Worm (Caenorhabditis elegans) whole organism, young adult: ENCODE results near the gene ins-37.

Experiments
- T26A5.8 ChIP-seq: sonication (generic microtip); optimal IDR thresholded peaks from 2 replicates; lab custom pipeline; 2016; ENCODE audit warnings: missing genetic modification characterization, missing compliant biosample characterization
- ama-1 ChIP-seq, 3 experiments: fragments of 150-350 bp in 1 of 3; sonication (generic microtip) in 2 of 3; optimal IDR thresholded peaks; 2 replicates each; lab custom pipeline; 2014 to 2018; ENCODE audit warnings: missing biosample characterization in 2 of 3, missing genetic modification characterization in 2 of 3, missing genetic modification reagents in 2 of 3
- hmg-1.2 ChIP-seq: fragments of 200-800 bp; sonication (Bioruptor generic); IDR thresholded peaks from 2 replicates; pipeline ENCODE4 v1.3.6; 2022; ENCODE audit warnings: missing genetic modification reagents, missing genetic modification characterization, missing compliant biosample characterization
- nhr-179 ChIP-seq: sonication (generic microtip); optimal IDR thresholded peaks from 2 replicates; lab custom pipeline; 2016; ENCODE audit warnings: mild to moderate bottlenecking, missing genetic modification characterization, missing compliant biosample characterization
- snpc-4 ChIP-seq, 5 experiments: fragments of 150-350 bp in 1 of 5; sonication (generic microtip) in 4 of 5; optimal IDR thresholded peaks; 2 replicates each; lab custom pipeline; 2014 to 2018; ENCODE audit warnings: missing genetic modification characterization in 5 of 5, missing biosample characterization in 3 of 5, antibody characterized with exemption in 2 of 5, mild to moderate bottlenecking in 2 of 5, missing compliant biosample characterization in 2 of 5, missing genotype in 2 of 5, moderate library complexity in 2 of 5, missing genetic modification reagents in 1 of 5
- ztf-26 ChIP-seq: sonication (generic microtip); optimal IDR thresholded peaks from 2 replicates; lab custom pipeline; 2017; ENCODE audit warnings: missing genetic modification characterization, missing compliant biosample characterization

DNA sequence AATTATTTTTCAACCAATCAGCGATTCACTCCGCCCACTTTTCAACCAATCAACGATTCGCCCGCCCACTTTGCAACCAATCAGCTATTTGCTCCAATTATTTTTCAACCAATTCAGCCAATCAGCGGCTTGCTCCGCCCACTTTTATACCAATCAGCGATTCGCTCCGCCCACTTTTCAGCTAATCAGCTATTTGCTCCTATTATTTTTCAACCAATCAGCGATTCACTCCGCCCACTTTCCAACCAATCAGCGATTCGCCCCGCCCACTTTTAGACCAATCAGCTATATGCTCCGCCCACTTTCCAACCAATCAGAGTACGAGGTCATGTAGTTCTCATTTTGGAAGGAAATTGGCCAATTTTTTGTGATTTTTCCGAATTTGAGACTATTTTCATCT is 19.4 kb upstream of the ins-37 start:
- TF ChIP-seq ama-1 (optimal IDR thresholded peaks at IDR 0.05; lab: Kevin White, UChicago) (no peak), ama-1 (GFP tag; optimal IDR thresholded peaks at IDR 0.05; lab: Kevin White, UChicago) (no peak), snpc-4 (GFP tag; optimal IDR thresholded peaks at IDR 0.05; lab: Kevin White, UChicago) (no peak), snpc-4 (tag; optimal IDR thresholded peaks at IDR 0.05; lab: Kevin White, UChicago) (no peak), ztf-26 (tag; lab: Kevin White, UChicago) (no peak), nhr-179 (tag; lab: Kevin White, UChicago) (no peak), hmg-1.2 (no peak), T26A5.8 (tag; lab: Kevin White, UChicago) (no peak)
